Worm (Caenorhabditis elegans) whole organism, mixed stage, embryonic: ENCODE results near the gene fipr-13.

ENCODE experiments used
- M03D4.4 ChIP-seq: sonication (generic microtip); optimal IDR thresholded peaks from 2 replicates; lab custom pipeline; 2017; ENCODE audit warnings: mild to moderate bottlenecking, missing genetic modification characterization, missing compliant biosample characterization
- bed-3 ChIP-seq: fragments of 200-800 bp; sonication (Bioruptor generic); optimal IDR thresholded peaks from 3 replicates; lab custom pipeline; 2018; ENCODE audit warnings: mild to moderate bottlenecking, missing genetic modification characterization, moderate library complexity, missing compliant biosample characterization
- blmp-1 ChIP-seq: fragments of 150-350 bp; optimal IDR thresholded peaks from 2 replicates; lab custom pipeline; 2014; ENCODE audit warnings: missing biosample characterization, missing genetic modification characterization
- ceh-39 ChIP-seq: fragments of 150-350 bp; optimal IDR thresholded peaks from 2 replicates; lab custom pipeline; 2014; ENCODE audit warnings: missing biosample characterization, missing genetic modification characterization
- ceh-43 ChIP-seq: fragments of 200-800 bp; sonication (Bioruptor generic); optimal IDR thresholded peaks from 2 replicates; lab custom pipeline; 2018; ENCODE audit warnings: mild to moderate bottlenecking, missing genetic modification characterization, moderate library complexity, missing compliant biosample characterization
- ceh-83 ChIP-seq: fragments of 200-800 bp; sonication (Bioruptor generic); optimal IDR thresholded peaks from 2 replicates; lab custom pipeline; 2018; ENCODE audit warnings: mild to moderate bottlenecking, missing genetic modification characterization, missing compliant biosample characterization
- ces-1 ChIP-seq: fragments of 150-350 bp; optimal IDR thresholded peaks from 2 replicates; lab custom pipeline; 2014; ENCODE audit warnings: missing biosample characterization, missing genetic modification reagents, missing genetic modification characterization
- drap-1 ChIP-seq: fragments of 200-800 bp; sonication (Bioruptor generic); optimal IDR thresholded peaks from 3 replicates; lab custom pipeline; 2018; ENCODE audit warnings: mild to moderate bottlenecking, missing genetic modification characterization, missing compliant biosample characterization
- elt-3 ChIP-seq: fragments of 150-350 bp; optimal IDR thresholded peaks from 2 replicates; lab custom pipeline; 2014; ENCODE audit warnings: missing biosample characterization, missing genetic modification characterization
- flh-1 ChIP-seq: fragments of 200-800 bp; sonication (Bioruptor generic); optimal IDR thresholded peaks from 2 replicates; lab custom pipeline; 2018; ENCODE audit warnings: mild to moderate bottlenecking, missing genetic modification characterization, moderate library complexity, missing compliant biosample characterization
- ham-2 ChIP-seq: fragments of 200-800 bp; sonication (Bioruptor generic); optimal IDR thresholded peaks from 2 replicates; lab custom pipeline; 2018; ENCODE audit warnings: mild to moderate bottlenecking, missing genetic modification characterization, missing compliant biosample characterization
- hlh-1 ChIP-seq: fragments of 150-350 bp; optimal IDR thresholded peaks from 2 replicates; lab custom pipeline; 2014; ENCODE audit warnings: missing biosample characterization, missing genetic modification reagents, missing genetic modification characterization
- lin-13 ChIP-seq: fragments of 150-350 bp; optimal IDR thresholded peaks from 2 replicates; lab custom pipeline; 2014; ENCODE audit warnings: missing biosample characterization, missing genetic modification characterization
- lsy-2 ChIP-seq: fragments of 150-350 bp; optimal IDR thresholded peaks from 2 replicates; lab custom pipeline; 2014; ENCODE audit warnings: missing biosample characterization, missing genetic modification characterization
- mab-5 ChIP-seq: fragments of 150-350 bp; optimal IDR thresholded peaks from 2 replicates; lab custom pipeline; 2014; ENCODE audit warnings: missing biosample characterization, missing genetic modification characterization
- mep-1 ChIP-seq: fragments of 150-350 bp; optimal IDR thresholded peaks from 2 replicates; lab custom pipeline; 2017; ENCODE audit warnings: missing biosample characterization, missing genetic modification reagents, missing genetic modification characterization, inconsistent platforms
- mls-2 ChIP-seq: sonication (generic microtip); optimal IDR thresholded peaks from 2 replicates; lab custom pipeline; 2016; ENCODE audit warnings: mild to moderate bottlenecking, missing genetic modification characterization, moderate library complexity, missing compliant biosample characterization
- nhr-12 ChIP-seq: fragments of 150-350 bp; optimal IDR thresholded peaks from 2 replicates; lab custom pipeline; 2014; ENCODE audit warnings: missing biosample characterization, missing genetic modification characterization
- nhr-2 ChIP-seq: fragments of 150-350 bp; optimal IDR thresholded peaks from 2 replicates; lab custom pipeline; 2014; ENCODE audit warnings: missing biosample characterization, missing genetic modification characterization
- nhr-237 ChIP-seq: fragments of 150-350 bp; optimal IDR thresholded peaks from 2 replicates; lab custom pipeline; 2014; ENCODE audit warnings: missing biosample characterization, missing genetic modification characterization
- nhr-76 ChIP-seq: sonication (generic microtip); optimal IDR thresholded peaks from 2 replicates; lab custom pipeline; 2017; ENCODE audit warnings: missing biosample characterization, missing genetic modification characterization
- pha-4 ChIP-seq: fragments of 150-350 bp; optimal IDR thresholded peaks from 2 replicates; lab custom pipeline; 2018; ENCODE audit warnings: missing biosample characterization, missing genetic modification reagents, missing genetic modification characterization
- sem-2 ChIP-seq: fragments of 200-800 bp; sonication (Bioruptor generic); optimal IDR thresholded peaks from 2 replicates; lab custom pipeline; 2018; ENCODE audit warnings: mild to moderate bottlenecking, missing genetic modification characterization, missing compliant biosample characterization
- snpc-4 ChIP-seq: fragments of 150-350 bp; optimal IDR thresholded peaks from 2 replicates; lab custom pipeline; 2014; ENCODE audit warnings: missing biosample characterization, missing genetic modification characterization
- sptf-1 ChIP-seq: sonication (generic microtip); optimal IDR thresholded peaks from 2 replicates; lab custom pipeline; 2017; ENCODE audit warnings: mild to moderate bottlenecking, missing genetic modification characterization, moderate library complexity, missing compliant biosample characterization
- tbx-8 ChIP-seq: fragments of 200-800 bp; sonication (Bioruptor generic); optimal IDR thresholded peaks from 2 replicates; lab custom pipeline; 2018; ENCODE audit warnings: mild to moderate bottlenecking, missing genetic modification characterization, moderate library complexity, missing compliant biosample characterization
- unc-120 ChIP-seq: sonication (generic microtip); optimal IDR thresholded peaks from 2 replicates; lab custom pipeline; 2017; ENCODE audit warnings: missing genetic modification characterization, missing compliant biosample characterization; ENCODE audit not compliant: poor library complexity, severe bottlenecking
- unc-39 ChIP-seq: fragments of 150-350 bp; optimal IDR thresholded peaks from 2 replicates; lab custom pipeline; 2014; ENCODE audit warnings: missing biosample characterization, missing genetic modification characterization
- zip-8 ChIP-seq: fragments of 150-350 bp; optimal IDR thresholded peaks from 2 replicates; lab custom pipeline; 2014; ENCODE audit warnings: missing biosample characterization, missing genetic modification characterization
- ztf-11 ChIP-seq: fragments of 150-350 bp; optimal IDR thresholded peaks from 2 replicates; lab custom pipeline; 2014; ENCODE audit warnings: missing biosample characterization, missing genetic modification characterization

The fipr-13 gene

DNA sequence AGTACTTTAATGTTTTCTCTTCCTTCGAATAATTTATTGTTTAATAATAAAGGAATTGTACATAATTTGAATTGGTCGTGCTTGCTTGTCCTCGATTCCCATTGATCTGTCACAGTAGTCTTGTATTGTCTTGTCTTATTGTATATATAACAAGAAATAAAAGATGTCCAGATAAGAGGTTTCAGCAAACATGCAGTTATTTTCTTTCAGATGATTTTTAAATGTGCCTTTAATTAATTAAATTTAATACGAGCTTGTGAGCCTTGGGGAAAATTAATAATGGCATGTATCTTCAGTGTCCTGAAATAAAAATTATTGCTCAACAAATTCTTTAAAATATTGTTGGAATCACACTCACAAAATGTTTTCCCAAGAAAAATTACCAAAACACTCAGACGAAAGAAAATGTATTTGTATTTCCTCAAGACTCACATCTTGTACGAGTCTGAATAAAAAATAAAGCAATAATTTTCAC lies 41.2 kb upstream of the fipr-13 start:
- TF ChIP-seq unc-120 (no peak), ceh-43 (GFP tag; lab: Kevin White, UChicago) (no peak), mls-2 (tag; lab: Kevin White, UChicago) (no peak), M03D4.4 (tag; lab: Kevin White, UChicago) (no peak), nhr-12 (tag; lab: Kevin White, UChicago) (no peak), ces-1 (GFP tag; lab: Kevin White, UChicago) (no peak), ztf-11 (tag; lab: Kevin White, UChicago) (no peak), ceh-39 (tag; lab: Kevin White, UChicago) (no peak), ham-2 (GFP tag; lab: Kevin White, UChicago) (no peak), elt-3 (tag; lab: Kevin White, UChicago) (no peak), lsy-2 (tag; lab: Kevin White, UChicago) (no peak), blmp-1 (tag; lab: Kevin White, UChicago) (no peak), bed-3 (GFP tag; lab: Kevin White, UChicago) (no peak), nhr-76 (tag; lab: Kevin White, UChicago) (no peak), snpc-4 (tag; lab: Kevin White, UChicago) (no peak), drap-1 (GFP tag; lab: Kevin White, UChicago) (no peak)

- TF ChIP-seq tbx-8 (GFP tag; lab: Kevin White, UChicago) (no peak), zip-8 (tag; lab: Kevin White, UChicago) (no peak), pha-4 (tag; lab: Kevin White, UChicago) (no peak), unc-39 (tag; lab: Kevin White, UChicago) (no peak)
These were observed 33.3 kb upstream of the fipr-13 start, which contains the start of gene acl-2 for ce11 chrV:10030992-10031383. Gene acl-2, minus strand, starts transcription at chrV:10031092.

- TF ChIP-seq M03D4.4 (tag; lab: Kevin White, UChicago) (no peak), lsy-2 (tag; lab: Kevin White, UChicago) (peak; percentile 3), mls-2 (tag; lab: Kevin White, UChicago) (no peak), tbx-8 (GFP tag; lab: Kevin White, UChicago) (no peak), hlh-1 (tag; lab: Kevin White, UChicago) (no peak), lin-13 (tag; lab: Kevin White, UChicago) (no peak), elt-3 (tag; lab: Kevin White, UChicago) (no peak), mab-5 (tag; lab: Kevin White, UChicago) (no peak), unc-39 (tag; lab: Kevin White, UChicago) (no peak), bed-3 (GFP tag; lab: Kevin White, UChicago) (no peak), ces-1 (GFP tag; lab: Kevin White, UChicago) (peak; percentile 23), mep-1 (tag; lab: Kevin White, UChicago) (no peak), drap-1 (GFP tag; lab: Kevin White, UChicago) (no peak), nhr-237 (peak; percentile 32), ceh-39 (tag; lab: Kevin White, UChicago) (no peak), zip-8 (tag; lab: Kevin White, UChicago) (no peak), ceh-83 (GFP tag; lab: Kevin White, UChicago) (no peak), ztf-11 (tag; lab: Kevin White, UChicago) (no peak), pha-4 (tag; lab: Kevin White, UChicago) (no peak), ceh-43 (GFP tag; lab: Kevin White, UChicago) (peak; percentile 4)
These were observed 32.7 kb upstream of the fipr-13 start for ce11 chrV:10031384-10032171.

DNA sequence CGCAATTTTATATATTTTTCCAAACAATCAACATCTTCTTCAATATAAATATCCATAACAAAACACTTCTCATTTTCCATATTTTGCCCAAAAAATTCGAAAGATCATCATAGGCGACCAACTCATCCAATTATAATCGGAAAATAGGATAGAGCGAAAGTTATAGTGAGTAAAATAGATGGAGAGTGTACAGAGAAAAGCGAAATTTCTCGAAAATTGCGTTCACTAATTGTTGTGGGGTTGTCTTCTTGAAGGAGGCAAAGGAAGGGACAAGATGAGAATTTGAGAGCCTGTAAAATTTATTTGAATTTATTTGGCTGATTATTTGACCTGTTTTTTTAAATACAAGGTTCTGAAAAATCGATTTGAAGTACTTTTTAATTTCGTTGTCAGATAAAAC lies 28.7 kb upstream of the fipr-13 start:
- TF ChIP-seq flh-1 (GFP tag; lab: Kevin White, UChicago) (no peak), nhr-2 (tag; lab: Kevin White, UChicago) (no peak), unc-120 (no peak), pha-4 (tag; lab: Kevin White, UChicago) (no peak), mab-5 (tag; lab: Kevin White, UChicago) (no peak), ham-2 (GFP tag; lab: Kevin White, UChicago) (no peak), blmp-1 (tag; lab: Kevin White, UChicago) (peak; percentile 94), lsy-2 (tag; lab: Kevin White, UChicago) (no peak), ces-1 (GFP tag; lab: Kevin White, UChicago) (peak; percentile 79), zip-8 (tag; lab: Kevin White, UChicago) (no peak), ceh-43 (GFP tag; lab: Kevin White, UChicago) (peak; percentile 30), snpc-4 (tag; lab: Kevin White, UChicago) (no peak), sem-2 (GFP tag; lab: Kevin White, UChicago) (no peak), sptf-1 (tag; lab: Kevin White, UChicago) (no peak)
